Fruit fly (Drosophila melanogaster): Measurements from ENCODE around the gene TfIIFalpha.
A peak's percentile ranks its signal among the peaks of the same experiment; 100 is the strongest.

The TfIIFalpha gene

dm6 chr3R:6427619-6428378 is 47.5 kb downstream of the TfIIFalpha start (continued):
- peak; percentile 82 for TF ChIP-seq gem (tag; optimal IDR thresholded peaks at IDR 0.05)
- no peak for TF ChIP-seq Scr (GFP tag; IDR thresholded peaks at IDR 0.05; ENCODE audit: partially characterized antibody)
- peak; percentile 13 for TF ChIP-seq sd (tag; optimal IDR thresholded peaks at IDR 0.05)
- peak; percentile 89 for TF ChIP-seq abd-A (tag; optimal IDR thresholded peaks at IDR 0.05)
- no peak for TF ChIP-seq tup (GFP tag; optimal IDR thresholded peaks at IDR 0.05)
- no peak for TF ChIP-seq en (GFP tag; optimal IDR thresholded peaks at IDR 0.05)
- peak; percentile 61 for TF ChIP-seq CG13424 (tag; optimal IDR thresholded peaks at IDR 0.05)
- no peak for TF ChIP-seq Lpt (GFP tag; optimal IDR thresholded peaks at IDR 0.05)
- peak; percentile 63 for TF ChIP-seq esg (GFP tag; conservative IDR thresholded peaks at IDR 0.05)
- no peak for TF ChIP-seq disco-r (GFP tag; optimal IDR thresholded peaks at IDR 0.05)
- peak; percentile 64 for TF ChIP-seq CG10267 (tag; optimal IDR thresholded peaks at IDR 0.05)
- TF ChIP-seq ase (GFP tag; IDR thresholded peaks at IDR 0.05): peak; percentile 62; the same call in 2 of the 3 replicates
- TF ChIP-seq jigr1 (GFP tag; IDR thresholded peaks at IDR 0.05): no peak
- TF ChIP-seq CG7357 (GFP tag; IDR thresholded peaks at IDR 0.05): peak; percentile 46; the same call in 2 of the 3 replicates
- no peak for TF ChIP-seq da (GFP tag; optimal IDR thresholded peaks at IDR 0.05)
- TF ChIP-seq CG7928 (GFP tag; optimal IDR thresholded peaks at IDR 0.05): no peak
- peak; percentile 24 for TF ChIP-seq pfk (GFP tag; optimal IDR thresholded peaks at IDR 0.05)
- peak; percentile 10 for TF ChIP-seq CG13624 (GFP tag; optimal IDR thresholded peaks at IDR 0.05)
- no peak for TF ChIP-seq CG1024 (GFP tag; IDR thresholded peaks at IDR 0.05)
- no peak for TF ChIP-seq inv (GFP tag; IDR thresholded peaks at IDR 0.05; ENCODE audit: partially characterized antibody)
- TF ChIP-seq CG43689 (GFP tag; IDR thresholded peaks at IDR 0.05): 0 out of 2 replicates have a peak, but pooled peaks have one; percentile 5
- peak; percentile 33 for TF ChIP-seq jing (GFP tag; optimal IDR thresholded peaks at IDR 0.05)
- peak; percentile 50 for TF ChIP-seq Fer3 (tag; optimal IDR thresholded peaks at IDR 0.05)
- peak; percentile 41 for TF ChIP-seq CG13894 (tag; optimal IDR thresholded peaks at IDR 0.05)
- no peak for TF ChIP-seq lbe (GFP tag; optimal IDR thresholded peaks at IDR 0.05)
- no peak for TF ChIP-seq HLH54F (GFP tag; optimal IDR thresholded peaks at IDR 0.05)
- 0 out of 2 replicates have a peak, but pooled peaks have one; percentile 21 for TF ChIP-seq al (GFP tag; IDR thresholded peaks at IDR 0.05)
- peak; percentile 71 for TF ChIP-seq CG18764 (GFP tag; optimal IDR thresholded peaks at IDR 0.05)
- TF ChIP-seq CG15601 (tag; optimal IDR thresholded peaks at IDR 0.05): peak; percentile 54
- peak; percentile 52 to 54 for TF ChIP-seq Pdp1 (GFP tag; optimal IDR thresholded peaks at IDR 0.05)
- TF ChIP-seq zfh2 (GFP tag; optimal IDR thresholded peaks at IDR 0.05): peak; percentile 23
- TF ChIP-seq pho (GFP tag; optimal IDR thresholded peaks at IDR 0.05): peak; percentile 11
- TF ChIP-seq otp (GFP tag; IDR thresholded peaks at IDR 0.05): peak; percentile 21; the same call in 1 of the 3 replicates
- no peak for TF ChIP-seq zen2 (GFP tag; IDR thresholded peaks at IDR 0.05; ENCODE audit: partially characterized antibody)
- no peak for TF ChIP-seq sug (tag; optimal IDR thresholded peaks at IDR 0.05)
- peak; percentile 61 for TF ChIP-seq tin (GFP tag; optimal IDR thresholded peaks at IDR 0.05)
- peak; percentile 47 for TF ChIP-seq Hand (GFP tag; optimal IDR thresholded peaks at IDR 0.05)
- peak; percentile 80 for TF ChIP-seq CG2678 (tag; optimal IDR thresholded peaks at IDR 0.05)
- no peak for TF ChIP-seq CG14965 (GFP tag; optimal IDR thresholded peaks at IDR 0.05; ENCODE audit: borderline replicate concordance)
- peak; percentile 36 for TF ChIP-seq Lhr (GFP tag; optimal IDR thresholded peaks at IDR 0.05)
- peak; percentile 26; the same call in 1 of the 2 replicates for TF ChIP-seq Awh (GFP tag; IDR thresholded peaks at IDR 0.05)
- no peak for TF ChIP-seq exex (tag; optimal IDR thresholded peaks at IDR 0.05)
- TF ChIP-seq psq (GFP tag; optimal IDR thresholded peaks at IDR 0.05): peak; percentile 66

All from whole organism, embryonic.